Worm (Caenorhabditis elegans): ENCODE results near the gene gtf-2H3.

gtf-2H3 gene

ce11 chrIII:10096525-10096972 is 23.4 kb downstream of the gtf-2H3 start (continued):
- no peak for TF ChIP-seq unc-39 (tag; optimal IDR thresholded peaks at IDR 0.05)
- TF ChIP-seq unc-120 (tag; optimal IDR thresholded peaks at IDR 0.05; ENCODE audit: poor library complexity, severe bottlenecking), result peak; percentile 72

DNA sequence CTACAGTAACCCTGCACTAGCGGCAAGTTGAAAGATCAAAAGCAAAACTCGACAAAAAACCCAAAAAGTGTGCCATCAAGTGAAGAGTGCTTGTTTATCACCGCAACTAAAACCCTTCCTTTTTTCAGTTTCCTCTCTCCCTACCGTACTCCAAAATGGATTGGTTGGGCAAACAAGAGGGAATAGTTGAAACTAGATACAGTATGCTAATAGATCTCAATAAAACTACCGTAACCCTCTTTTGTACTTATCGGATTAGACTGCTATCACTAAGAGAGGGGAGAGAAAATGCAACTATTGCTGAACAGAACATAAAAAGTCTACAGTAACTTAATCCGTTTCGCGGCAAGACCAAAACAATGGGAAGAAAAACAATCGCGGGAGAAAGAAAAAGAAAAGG is 24.6 kb downstream of the gtf-2H3 start:
- TF ChIP-seq nhr-2 (tag; optimal IDR thresholded peaks at IDR 0.05) (no peak), elt-3 (tag; optimal IDR thresholded peaks at IDR 0.05) (no peak), unc-120 (tag; optimal IDR thresholded peaks at IDR 0.05; ENCODE audit: poor library complexity, severe bottlenecking) (no peak), M03D4.4 (tag; optimal IDR thresholded peaks at IDR 0.05) (no peak), cnd-1 (tag; optimal IDR thresholded peaks at IDR 0.05) (no peak), ceh-83 (GFP tag; optimal IDR thresholded peaks at IDR 0.05) (no peak), ces-1 (GFP tag; optimal IDR thresholded peaks at IDR 0.05) (no peak), sem-2 (GFP tag; optimal IDR thresholded peaks at IDR 0.05) (no peak), mab-5 (tag; optimal IDR thresholded peaks at IDR 0.05) (no peak), mls-2 (tag; optimal IDR thresholded peaks at IDR 0.05) (no peak), mep-1 (tag; optimal IDR thresholded peaks at IDR 0.05) (no peak)

- TF ChIP-seq flh-1 (GFP tag; optimal IDR thresholded peaks at IDR 0.05) (no peak), sptf-1 (tag; optimal IDR thresholded peaks at IDR 0.05) (peak; percentile 79), unc-62 (GFP tag; optimal IDR thresholded peaks at IDR 0.05) (peak; percentile 3), elt-3 (tag; optimal IDR thresholded peaks at IDR 0.05) (no peak), drap-1 (GFP tag; optimal IDR thresholded peaks at IDR 0.05) (peak; percentile 28), M03D4.4 (tag; optimal IDR thresholded peaks at IDR 0.05) (peak; percentile 59), hlh-1 (tag; optimal IDR thresholded peaks at IDR 0.05) (no peak), tbx-8 (GFP tag; optimal IDR thresholded peaks at IDR 0.05) (no peak), ham-2 (GFP tag; optimal IDR thresholded peaks at IDR 0.05) (peak; percentile 91), snpc-4 (tag; optimal IDR thresholded peaks at IDR 0.05) (no peak), lin-13 (tag; optimal IDR thresholded peaks at IDR 0.05) (no peak), ces-1 (GFP tag; optimal IDR thresholded peaks at IDR 0.05) (no peak), lin-32 (GFP tag; optimal IDR thresholded peaks at IDR 0.05) (no peak), bed-3 (GFP tag; optimal IDR thresholded peaks at IDR 0.05) (peak; percentile 9), cnd-1 (tag; optimal IDR thresholded peaks at IDR 0.05) (peak; percentile 69), mls-2 (tag; optimal IDR thresholded peaks at IDR 0.05) (peak; percentile 58), sem-2 (GFP tag; optimal IDR thresholded peaks at IDR 0.05) (no peak), lsy-2 (tag; optimal IDR thresholded peaks at IDR 0.05) (peak; percentile 21), pha-4 (tag; optimal IDR thresholded peaks at IDR 0.05) (peak; percentile 58), unc-120 (tag; optimal IDR thresholded peaks at IDR 0.05; ENCODE audit: poor library complexity, severe bottlenecking) (peak; percentile 56), nhr-2 (tag; optimal IDR thresholded peaks at IDR 0.05) (peak; percentile 9)
These were observed 25.4 kb downstream of the gtf-2H3 start for ce11 chrIII:10094538-10094937.

- TF ChIP-seq bed-3 (GFP tag; optimal IDR thresholded peaks at IDR 0.05) (no peak), lin-32 (GFP tag; optimal IDR thresholded peaks at IDR 0.05) (peak; percentile 2)
These were observed 26.9 kb downstream of the gtf-2H3 start for ce11 chrIII:10093093-10093492.

ce11 chrIII:10090685-10091084 is 29.3 kb downstream of the gtf-2H3 start, which contains the start of gene gtf-2H2C:
Gene gtf-2H2C, minus strand, starts transcription at chrIII:10090785.
- no peak for TF ChIP-seq drap-1 (GFP tag; optimal IDR thresholded peaks at IDR 0.05)
- no peak for TF ChIP-seq elt-1 (tag; optimal IDR thresholded peaks at IDR 0.05; ENCODE audit: borderline replicate concordance, insufficient read depth)
- TF ChIP-seq elt-3 (tag; optimal IDR thresholded peaks at IDR 0.05), result no peak
- TF ChIP-seq pha-4 (tag; optimal IDR thresholded peaks at IDR 0.05), result no peak
- no peak for TF ChIP-seq unc-39 (tag; optimal IDR thresholded peaks at IDR 0.05)
- TF ChIP-seq bed-3 (GFP tag; optimal IDR thresholded peaks at IDR 0.05), result no peak
- TF ChIP-seq ceh-39 (tag; optimal IDR thresholded peaks at IDR 0.05), result no peak
- no peak for TF ChIP-seq ceh-43 (GFP tag; optimal IDR thresholded peaks at IDR 0.05)
- no peak for TF ChIP-seq zip-8 (tag; optimal IDR thresholded peaks at IDR 0.05)
- no peak for TF ChIP-seq hlh-1 (tag; optimal IDR thresholded peaks at IDR 0.05)
- no peak for TF ChIP-seq sptf-1 (tag; optimal IDR thresholded peaks at IDR 0.05)
- no peak for TF ChIP-seq lin-13 (tag; optimal IDR thresholded peaks at IDR 0.05)
- TF ChIP-seq ham-2 (GFP tag; optimal IDR thresholded peaks at IDR 0.05), result no peak
- TF ChIP-seq nhr-237 (tag; optimal IDR thresholded peaks at IDR 0.05), result no peak
- TF ChIP-seq ceh-83 (GFP tag; optimal IDR thresholded peaks at IDR 0.05), result no peak
- no peak for TF ChIP-seq M03D4.4 (tag; optimal IDR thresholded peaks at IDR 0.05)
- no peak for TF ChIP-seq ces-1 (GFP tag; optimal IDR thresholded peaks at IDR 0.05)
- TF ChIP-seq unc-62 (GFP tag; optimal IDR thresholded peaks at IDR 0.05), result no peak
- TF ChIP-seq lin-32 (GFP tag; optimal IDR thresholded peaks at IDR 0.05), result no peak
- no peak for TF ChIP-seq sem-2 (GFP tag; optimal IDR thresholded peaks at IDR 0.05)
